Worm (Caenorhabditis elegans): ENCODE data around the gene vit-5.

Gene vit-5

DNA sequence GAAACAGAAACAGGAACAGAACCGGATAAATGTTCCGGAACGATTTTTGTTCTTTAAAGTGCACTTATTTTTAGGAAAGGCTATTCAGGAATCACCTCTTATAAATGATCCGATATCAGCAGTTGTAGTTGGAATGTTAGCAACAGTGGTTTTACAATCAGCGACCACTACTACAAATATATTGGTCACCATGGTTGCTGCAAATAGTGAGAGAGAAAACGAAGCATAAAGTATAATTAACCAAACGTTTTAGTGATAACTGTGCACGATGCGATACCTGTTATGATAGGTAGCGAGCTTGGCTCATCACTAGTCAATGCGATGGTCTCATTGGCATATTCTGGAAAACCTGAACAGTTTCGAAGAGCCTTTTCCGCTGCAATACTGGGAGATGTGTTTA, 33.8 kb upstream of the vit-5 start:
- no peak for TF ChIP-seq hlh-6 (tag; optimal IDR thresholded peaks at IDR 0.05)

DNA sequence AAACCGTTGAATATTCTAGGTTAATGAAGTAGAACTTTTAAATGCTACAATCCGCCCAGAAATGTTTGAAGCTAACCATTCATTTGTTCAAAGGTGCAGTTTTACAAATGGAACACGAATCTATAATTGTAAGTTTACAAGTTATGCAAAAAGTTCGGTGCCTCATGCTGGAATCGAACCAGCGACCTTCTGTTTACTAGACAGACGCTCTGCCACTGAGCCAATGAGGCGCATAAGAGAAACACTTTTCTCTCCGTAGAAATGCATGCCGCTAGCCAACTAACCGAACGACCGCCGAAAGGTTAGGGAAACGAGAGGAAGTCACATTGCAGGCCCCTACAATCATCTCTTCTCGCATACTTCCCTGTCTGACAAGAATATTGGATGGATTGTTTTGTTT, 32.0 kb upstream of the vit-5 start:
- TF ChIP-seq tbx-7 (tag; optimal IDR thresholded peaks at IDR 0.05): no peak
- TF ChIP-seq ztf-16 (tag; optimal IDR thresholded peaks at IDR 0.05): peak; percentile 83
- no peak for TF ChIP-seq pha-4 (tag; optimal IDR thresholded peaks at IDR 0.05)
- peak; percentile 48 for TF ChIP-seq dve-1 (tag; optimal IDR thresholded peaks at IDR 0.05)
- peak; percentile 56 for TF ChIP-seq unc-42 (tag; optimal IDR thresholded peaks at IDR 0.05)
- peak; percentile 76 for TF ChIP-seq lin-11 (tag; optimal IDR thresholded peaks at IDR 0.05)
- TF ChIP-seq hlh-6 (tag; optimal IDR thresholded peaks at IDR 0.05): peak; percentile 89
- TF ChIP-seq ahr-1 (tag; optimal IDR thresholded peaks at IDR 0.05): peak; percentile 64
- TF ChIP-seq elt-2 (tag; optimal IDR thresholded peaks at IDR 0.05): peak; percentile 87
- peak; percentile 64 for TF ChIP-seq hlh-15 (tag; optimal IDR thresholded peaks at IDR 0.05)
- TF ChIP-seq elt-4 (tag; optimal IDR thresholded peaks at IDR 0.05): no peak
- peak; percentile 88 for TF ChIP-seq unc-3 (GFP tag; conservative IDR thresholded peaks at IDR 0.05)
- TF ChIP-seq unc-3 (tag; optimal IDR thresholded peaks at IDR 0.05): peak; percentile 52
- peak; percentile 82 for TF ChIP-seq sox-4 (tag; optimal IDR thresholded peaks at IDR 0.05)
- peak; percentile 82 for TF ChIP-seq T23F11.4 (GFP tag; optimal IDR thresholded peaks at IDR 0.05)
- peak; percentile 83 for TF ChIP-seq hlh-13 (GFP tag; optimal IDR thresholded peaks at IDR 0.05)
- TF ChIP-seq sox-2 (GFP tag; IDR thresholded peaks at IDR 0.05): peak; percentile 83
- TF ChIP-seq K02D7.2 (tag; optimal IDR thresholded peaks at IDR 0.05): peak; percentile 67
- TF ChIP-seq nhr-11 (tag; optimal IDR thresholded peaks at IDR 0.05): no peak
- peak; percentile 79 for TF ChIP-seq syd-9 (tag; optimal IDR thresholded peaks at IDR 0.05)
- peak; percentile 79 for TF ChIP-seq Y22D7AL.16 (tag; optimal IDR thresholded peaks at IDR 0.05)
- peak; percentile 77 for TF ChIP-seq dmd-4 (tag; optimal IDR thresholded peaks at IDR 0.05; ENCODE audit: borderline replicate concordance)
- TF ChIP-seq ceh-6 (GFP tag; optimal IDR thresholded peaks at IDR 0.05): peak; percentile 89
- peak; percentile 45 for TF ChIP-seq ets-4 (tag; optimal IDR thresholded peaks at IDR 0.05)
- peak; percentile 76 for TF ChIP-seq nfya-1 (tag; optimal IDR thresholded peaks at IDR 0.05)
- TF ChIP-seq ceh-24 (tag; optimal IDR thresholded peaks at IDR 0.05): peak; percentile 79
- TF ChIP-seq pqm-1 (tag; optimal IDR thresholded peaks at IDR 0.05): peak; percentile 58
- peak; percentile 61 for TF ChIP-seq hlh-8 (tag; optimal IDR thresholded peaks at IDR 0.05)
- TF ChIP-seq ceh-14 (tag; optimal IDR thresholded peaks at IDR 0.05): peak; percentile 87
- peak; percentile 70 for TF ChIP-seq ceh-31 (tag; optimal IDR thresholded peaks at IDR 0.05)
- peak; percentile 86 for TF ChIP-seq che-1 (tag; optimal IDR thresholded peaks at IDR 0.05)
- peak; percentile 8 for TF ChIP-seq unc-55 (GFP tag; optimal IDR thresholded peaks at IDR 0.05)
- no peak for TF ChIP-seq odd-2 (tag; optimal IDR thresholded peaks at IDR 0.05)
- peak; percentile 85 for TF ChIP-seq C38D4.7 (GFP tag; optimal IDR thresholded peaks at IDR 0.05)
- peak; percentile 87 for TF ChIP-seq ttx-3 (tag; optimal IDR thresholded peaks at IDR 0.05)
- TF ChIP-seq pha-2 (tag; optimal IDR thresholded peaks at IDR 0.05): peak; percentile 78
- TF ChIP-seq tbx-2 (tag; optimal IDR thresholded peaks at IDR 0.05): peak; percentile 83
- no peak for TF ChIP-seq mec-3 (tag; optimal IDR thresholded peaks at IDR 0.05; ENCODE audit: borderline replicate concordance)
- TF ChIP-seq unc-86 (tag; optimal IDR thresholded peaks at IDR 0.05): peak; percentile 82
- TF ChIP-seq zip-5 (tag; optimal IDR thresholded peaks at IDR 0.05): peak; percentile 42
- no peak for TF ChIP-seq pros-1 (tag; optimal IDR thresholded peaks at IDR 0.05)
- peak; percentile 57 for TF ChIP-seq ceh-9 (tag; optimal IDR thresholded peaks at IDR 0.05)
- peak; percentile 61 for TF ChIP-seq ceh-2 (tag; optimal IDR thresholded peaks at IDR 0.05)
- TF ChIP-seq ceh-22 (tag; optimal IDR thresholded peaks at IDR 0.05): no peak
- peak; percentile 51 for TF ChIP-seq hlh-30 (tag; optimal IDR thresholded peaks at IDR 0.05; ENCODE audit: insufficient read depth)
- TF ChIP-seq ceh-19 (GFP tag; optimal IDR thresholded peaks at IDR 0.05): peak; percentile 88
- peak; percentile 22 for TF ChIP-seq fkh-10 (GFP tag; optimal IDR thresholded peaks at IDR 0.05)
- peak; percentile 81 for TF ChIP-seq ceh-18 (tag; optimal IDR thresholded peaks at IDR 0.05)
- peak; percentile 65 for TF ChIP-seq npax-4 (tag; optimal IDR thresholded peaks at IDR 0.05)
- TF ChIP-seq rnt-1 (tag; optimal IDR thresholded peaks at IDR 0.05): peak; percentile 62
- peak; percentile 61 for TF ChIP-seq fax-1 (tag; optimal IDR thresholded peaks at IDR 0.05)
